Worm (Caenorhabditis elegans) whole organism, L4 larva: ENCODE measurements around the gene clec-194.
"Not testable (repeated sequence)": the region's sequence is repeated elsewhere in the genome, so short reads cannot be mapped to it uniquely, and the experiment has no call there.

ENCODE experiments used
- F26F4.8 ChIP-seq: fragments of 200-800 bp; sonication (Bioruptor generic); conservative IDR thresholded peaks from 2 replicates; pipeline ENCODE4 v1.3.6; 2022; ENCODE audit warnings: missing genetic modification characterization, missing compliant biosample characterization
- aha-1 ChIP-seq: fragments of 150-350 bp; peaks from one replicate; lab custom pipeline; 2014; ENCODE audit warnings: missing biosample characterization, missing genetic modification characterization
- ceh-28 ChIP-seq: fragments of 150-350 bp; optimal IDR thresholded peaks from 2 replicates; lab custom pipeline; 2014; ENCODE audit warnings: missing biosample characterization, missing genetic modification reagents, missing genetic modification characterization
- ceh-62 ChIP-seq: sonication (generic microtip); optimal IDR thresholded peaks from 2 replicates; lab custom pipeline; 2017; ENCODE audit warnings: missing biosample characterization, missing genetic modification characterization
- ces-1 ChIP-seq: fragments of 150-350 bp; sonication (generic microtip); optimal IDR thresholded peaks from 4 replicates; lab custom pipeline; 2014; ENCODE audit warnings: missing biosample characterization, missing genetic modification reagents, missing genetic modification characterization
- daf-8 ChIP-seq: fragments of 200-800 bp; sonication (Bioruptor generic); IDR thresholded peaks from 2 replicates; pipeline ENCODE4 v1.3.6; 2022; ENCODE audit warnings: missing genetic modification characterization, missing compliant biosample characterization
- dpl-1 ChIP-seq: fragments of 150-350 bp; optimal IDR thresholded peaks from 2 replicates; lab custom pipeline; 2014; ENCODE audit warnings: missing biosample characterization, missing genetic modification reagents, missing genetic modification characterization
- fkh-10 ChIP-seq: fragments of 150-350 bp; optimal IDR thresholded peaks from 2 replicates; lab custom pipeline; 2014; ENCODE audit warnings: missing biosample characterization, missing genetic modification reagents, missing genetic modification characterization
- hmg-1.1 ChIP-seq: fragments of 200-800 bp; sonication (Bioruptor generic); IDR thresholded peaks from 2 replicates; pipeline ENCODE4 v1.3.6; 2022; ENCODE audit warnings: missing genetic modification reagents, missing genetic modification characterization, missing compliant biosample characterization
- lir-3 ChIP-seq: sonication (generic microtip); optimal IDR thresholded peaks from 2 replicates; lab custom pipeline; 2016; ENCODE audit warnings: mild to moderate bottlenecking, missing genetic modification characterization, missing compliant biosample characterization
- madf-5 ChIP-seq, 2 experiments: fragments of 200-800 bp; sonication (Bioruptor generic); IDR thresholded peaks; 2 replicates each; pipeline ENCODE4 v1.3.6; 2022; ENCODE audit warnings: missing compliant biosample characterization in 2 of 2, missing genetic modification characterization in 2 of 2
- madf-9 ChIP-seq: fragments of 200-800 bp; sonication (Bioruptor generic); conservative IDR thresholded peaks from 2 replicates; pipeline ENCODE4 v1.3.6; 2022; ENCODE audit warnings: missing genetic modification reagents, missing genetic modification characterization, missing compliant biosample characterization
- mes-2 ChIP-seq: sonication (generic microtip); optimal IDR thresholded peaks from 2 replicates; lab custom pipeline; 2016; ENCODE audit warnings: missing genotype, mild to moderate bottlenecking, missing genetic modification characterization, missing compliant biosample characterization; ENCODE audit not compliant: poor library complexity, severe bottlenecking
- nhr-111 ChIP-seq: fragments of 200-800 bp; sonication (Bioruptor generic); optimal IDR thresholded peaks from 2 replicates; lab custom pipeline; 2018; ENCODE audit warnings: mild to moderate bottlenecking, missing genetic modification characterization, missing compliant biosample characterization
- nhr-42 ChIP-seq: fragments of 200-800 bp; sonication (Bioruptor generic); IDR thresholded peaks from 2 replicates; pipeline ENCODE4 v1.3.6; 2022; ENCODE audit warnings: missing genetic modification characterization, missing compliant biosample characterization
- pha-4 ChIP-seq, 2 experiments: fragments of 150-350 bp in 1 of 2; fragments of 200-800 bp in 1 of 2; sonication (Bioruptor generic) in 1 of 2; IDR thresholded peaks in 1 of 2; optimal IDR thresholded peaks in 1 of 2; 2 replicates each; pipeline versions ENCODE4 v1.3.6 to Lab custom; 2014 to 2022; ENCODE audit warnings: missing genetic modification characterization in 2 of 2, missing genetic modification reagents in 2 of 2, missing biosample characterization in 1 of 2, missing compliant biosample characterization in 1 of 2
- set-16 ChIP-seq: fragments of 200-800 bp; sonication (Bioruptor generic); IDR thresholded peaks from 2 replicates; pipeline ENCODE4 v1.3.6; 2022; ENCODE audit warnings: missing genetic modification reagents, missing genetic modification characterization, missing compliant biosample characterization
- snpc-1.2 ChIP-seq: fragments of 200-800 bp; sonication (Bioruptor generic); IDR thresholded peaks from 2 replicates; pipeline ENCODE4 v1.3.6; 2022; ENCODE audit warnings: missing genetic modification reagents, missing genetic modification characterization, missing compliant biosample characterization
- unc-62 ChIP-seq, 3 experiments: fragments of 150-350 bp in 1 of 3; sonication (generic microtip); optimal IDR thresholded peaks in 2 of 3; peaks in 1 of 3; 1 replicate in 1 of 3; 2 replicates in 2 of 3; lab custom pipeline; 2014 to 2017; ENCODE audit warnings: missing biosample characterization in 3 of 3, missing genetic modification characterization in 3 of 3, missing genetic modification reagents in 3 of 3, missing genotype in 1 of 3
- vab-7 ChIP-seq: fragments of 200-800 bp; sonication (Bioruptor generic); IDR thresholded peaks from 2 replicates; pipeline ENCODE4 v1.3.6; 2022; ENCODE audit warnings: missing genetic modification reagents, missing genetic modification characterization, missing compliant biosample characterization
- zfp-3 ChIP-seq: fragments of 200-800 bp; sonication (Bioruptor generic); conservative IDR thresholded peaks from 2 replicates; pipeline ENCODE4 v1.3.6; 2022; ENCODE audit warnings: missing genetic modification reagents, missing genetic modification characterization, missing compliant biosample characterization

The clec-194 gene

ce11 chrIV:16831366-16831765 lies at the start of gene clec-194:
TSS of gene clec-194 (plus strand) at chrIV:16831666.
- TF ChIP-seq lir-3 (tag; lab: Kevin White, UChicago) (no peak), madf-9 (GFP tag; lab: Robert Waterston, UW) (no peak), unc-62 (GFP tag; optimal IDR thresholded peaks at IDR 0.05 in 1 of 2; lab: Kevin White, UChicago) (no peak), unc-62 (tag; optimal IDR thresholded peaks at IDR 0.05; lab: Kevin White, UChicago) (no peak), ceh-62 (tag; lab: Kevin White, UChicago) (no peak), F26F4.8 (GFP tag; lab: Robert Waterston, UW) (no peak)

ce11 chrIV:16787024-16787423 lies 44.4 kb upstream of the clec-194 start, which contains the start of gene Y43D4A.6:
TSS of gene Y43D4A.6 (plus strand) at chrIV:16787324.
- no peak for TF ChIP-seq madf-5 (GFP tag; IDR thresholded peaks at IDR 0.05; lab: Robert Waterston, UW)
- TF ChIP-seq unc-62 (GFP tag; optimal IDR thresholded peaks at IDR 0.05 in 1 of 2; lab: Kevin White, UChicago), result peak in 1 of 2 experiments; percentile 63
- no peak for TF ChIP-seq unc-62 (tag; optimal IDR thresholded peaks at IDR 0.05; lab: Kevin White, UChicago)

- peak; percentile 74 for TF ChIP-seq snpc-1.2 (GFP tag; lab: Robert Waterston, UW)
These were observed 34.1 kb upstream of the clec-194 start for ce11 chrIV:16797265-16797826.

ce11 chrIV:16806352-16806751 lies 25.1 kb upstream of the clec-194 start, which contains the start of gene clec-193:
TSS of gene clec-193 (minus strand) at chrIV:16806452.
- TF ChIP-seq mes-2, result no peak
- TF ChIP-seq set-16 (GFP tag; lab: Robert Waterston, UW), result no peak
- no peak for TF ChIP-seq nhr-111 (GFP tag; lab: Kevin White, UChicago)
- no peak for TF ChIP-seq fkh-10 (GFP tag; lab: Kevin White, UChicago)
- peak in 1 of 2 experiments; percentile 32 for TF ChIP-seq unc-62 (GFP tag; optimal IDR thresholded peaks at IDR 0.05 in 1 of 2; lab: Kevin White, UChicago)
- no peak for TF ChIP-seq unc-62 (tag; optimal IDR thresholded peaks at IDR 0.05; lab: Kevin White, UChicago)
- TF ChIP-seq nhr-42, result no peak
- no peak for TF ChIP-seq daf-8 (GFP tag; lab: Robert Waterston, UW)

- 0 out of 2 replicates have a peak, but pooled peaks have one; percentile 12 for TF ChIP-seq pha-4 (GFP tag; IDR thresholded peaks at IDR 0.05; lab: Robert Waterston, UW)
- TF ChIP-seq pha-4 (tag; optimal IDR thresholded peaks at IDR 0.05; lab: Kevin White, UChicago), result not testable (repeated sequence)
- peak; percentile 30 for TF ChIP-seq aha-1
- peak; percentile 98 for TF ChIP-seq snpc-1.2 (GFP tag; lab: Robert Waterston, UW)
These were observed 22.9 kb upstream of the clec-194 start for ce11 chrIV:16808586-16808985.

- TF ChIP-seq ceh-28 (tag; lab: Kevin White, UChicago), result no peak
- TF ChIP-seq ces-1, result peak; percentile 82
These were observed 19.4 kb upstream of the clec-194 start for ce11 chrIV:16812116-16812515.

- TF ChIP-seq vab-7 (GFP tag; lab: Robert Waterston, UW) (no peak), dpl-1 (no peak), zfp-3 (GFP tag; lab: Robert Waterston, UW) (no peak), hmg-1.1 (no peak)
- TF ChIP-seq, all 104 proteins: peak for 0
These were observed 17.6 kb upstream of the clec-194 start, which contains the start of gene Y116A8A.2 for ce11 chrIV:16813825-16814224. TSS of gene Y116A8A.2 (minus strand) at chrIV:16813925.

ce11 chrIV:16818551-16818950 lies 12.9 kb upstream of the clec-194 start:
- peak; percentile 97 for TF ChIP-seq snpc-1.2 (GFP tag; lab: Robert Waterston, UW)
- TF ChIP-seq madf-5 (GFP tag; IDR thresholded peaks at IDR 0.05; lab: Robert Waterston, UW), result peak in 1 of 2 experiments; percentile 63; a peak in 1 of 4 replicates
- 0 out of 2 replicates have a peak, but pooled peaks have one; percentile 46 for TF ChIP-seq F26F4.8 (GFP tag; lab: Robert Waterston, UW)
